Worm (Caenorhabditis elegans): Measurements from ENCODE around the gene Y37D8A.16.

DNA sequence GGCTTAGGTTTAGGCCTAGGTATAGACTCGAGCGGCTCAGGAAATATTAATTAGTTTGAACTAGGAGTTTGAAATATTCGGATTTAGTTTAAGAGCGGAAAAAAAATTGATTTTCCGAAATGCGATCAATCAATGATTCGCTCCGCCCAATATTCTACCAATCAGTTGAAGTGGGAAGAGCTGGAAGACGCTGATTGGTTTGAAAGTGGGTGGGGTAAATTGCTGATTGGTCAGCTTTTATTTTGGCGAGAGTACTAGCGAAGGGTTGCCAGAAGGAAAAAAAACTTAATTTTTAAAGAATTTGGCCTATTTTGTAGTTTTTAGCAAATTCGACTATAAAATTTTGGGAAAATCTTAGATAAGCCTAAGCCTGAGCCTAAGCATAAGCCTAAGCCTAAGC, 25.6 kb upstream of the Y37D8A.16 start:
- TF ChIP-seq tab-1 (GFP tag; IDR thresholded peaks at IDR 0.05) (no peak), T22C8.4 (GFP tag; IDR thresholded peaks at IDR 0.05) (no peak), cog-1 (tag; optimal IDR thresholded peaks at IDR 0.05) (no peak), klf-2 (GFP tag; conservative IDR thresholded peaks at IDR 0.05) (no peak), flt-1 (GFP tag; IDR thresholded peaks at IDR 0.05) (no peak), ztf-29 (GFP tag; IDR thresholded peaks at IDR 0.05) (no peak)
